Fruit fly (Drosophila melanogaster): ENCODE data around the gene CG9072.

DNA sequence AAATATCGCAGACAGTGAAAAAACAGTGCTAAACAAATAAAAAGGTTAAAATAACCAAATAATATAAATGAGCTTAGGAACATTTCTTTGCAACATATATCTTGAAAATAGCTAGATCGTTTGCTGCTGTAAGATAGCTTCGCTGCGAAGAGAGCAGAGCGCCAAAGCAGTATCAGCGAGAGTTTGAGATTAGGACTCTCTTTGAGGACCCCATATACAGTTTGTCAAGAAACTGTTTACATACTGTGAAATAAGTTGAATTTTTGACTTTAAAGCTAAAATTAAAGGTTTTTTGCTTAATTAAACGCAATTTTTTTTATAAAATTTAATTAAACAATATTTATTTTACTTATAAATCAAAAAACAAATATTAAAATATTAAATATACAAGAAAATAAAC lies 19.2 kb downstream of the CG9072 start:
- TF ChIP-seq Bteb2 (GFP tag; optimal IDR thresholded peaks at IDR 0.05) (no peak), dati (GFP tag; IDR thresholded peaks at IDR 0.05) (no peak), D (optimal IDR thresholded peaks at IDR 0.05) (no peak), D (GFP tag; optimal IDR thresholded peaks at IDR 0.05) (no peak), sisA (GFP tag; IDR thresholded peaks at IDR 0.05) (no peak)

Measured in whole organism, embryonic.